Fruit fly (Drosophila melanogaster) whole organism, embryonic: ENCODE measurements around the gene Ubi-p5E.

Experiments
- Asciz ChIP-seq: fragments of 200-800 bp; sonication (Bioruptor generic); optimal IDR thresholded peaks from 2 replicates; lab custom pipeline; 2017; ENCODE audit warnings: missing biosample characterization, mild to moderate bottlenecking, missing genetic modification characterization, missing genetic modification reagents
- Atf6 ChIP-seq: fragments of 200-800 bp; sonication (Bioruptor generic); IDR thresholded peaks from 2 replicates; pipeline ENCODE4 v1.3.6; 2022; ENCODE audit warnings: missing biosample characterization, missing genetic modification characterization
- BEAF-32 ChIP-seq: fragments of 200-800 bp; sonication (Bioruptor generic); optimal IDR thresholded peaks from 3 replicates; lab custom pipeline; 2017; ENCODE audit warnings: missing biosample characterization, missing genetic modification characterization, mild to moderate bottlenecking, moderate library complexity, missing genetic modification reagents
- CG10979 ChIP-seq: fragments of 200-800 bp; sonication (Bioruptor generic); optimal IDR thresholded peaks from 2 replicates; lab custom pipeline; 2018; ENCODE audit warnings: missing biosample characterization, mild to moderate bottlenecking, missing genetic modification characterization, moderate library complexity
- CG11093 ChIP-seq: fragments of 200-800 bp; sonication (Bioruptor generic); IDR thresholded peaks from 3 replicates; pipeline ENCODE4 v1.3.6; 2022; ENCODE audit warnings: missing biosample characterization, missing genetic modification characterization
- CG11696 ChIP-seq: fragments of 200-800 bp; sonication (Bioruptor generic); IDR thresholded peaks from 2 replicates; pipeline ENCODE4 v1.3.6; 2022; ENCODE audit warnings: missing biosample characterization, missing genetic modification characterization
- CG12155 ChIP-seq: fragments of 200-800 bp; sonication (Bioruptor generic); optimal IDR thresholded peaks from 3 replicates; lab custom pipeline; 2016; ENCODE audit warnings: missing biosample characterization, missing genetic modification characterization
- CG13624 ChIP-seq: fragments of 200-800 bp; sonication (Bioruptor generic); optimal IDR thresholded peaks from 2 replicates; lab custom pipeline; 2016; ENCODE audit warnings: missing biosample characterization, missing genetic modification characterization
- CG14050 ChIP-seq: fragments of 200-800 bp; sonication (Bioruptor generic); IDR thresholded peaks from 3 replicates; pipeline ENCODE4 v1.3.6; 2022; ENCODE audit warnings: missing biosample characterization, missing genetic modification characterization
- CG14710 ChIP-seq: fragments of 200-800 bp; sonication (Bioruptor generic); optimal IDR thresholded peaks from 3 replicates; lab custom pipeline; 2019; ENCODE audit warnings: missing biosample characterization, mild to moderate bottlenecking, missing genetic modification characterization, moderate library complexity
- CG16863 ChIP-seq: fragments of 200-800 bp; sonication (Bioruptor generic); optimal IDR thresholded peaks from 3 replicates; lab custom pipeline; 2016; ENCODE audit warnings: missing biosample characterization, missing genetic modification characterization
- CG1832 ChIP-seq: fragments of 200-800 bp; sonication (Bioruptor generic); optimal IDR thresholded peaks from 2 replicates; lab custom pipeline; 2017; ENCODE audit warnings: missing biosample characterization, mild to moderate bottlenecking, missing genetic modification characterization, inconsistent platforms
- CG18764 ChIP-seq: fragments of 200-800 bp; sonication (Bioruptor generic); optimal IDR thresholded peaks from 3 replicates; lab custom pipeline; 2016; ENCODE audit warnings: missing biosample characterization, missing genetic modification characterization
- CG2678 ChIP-seq: fragments of 200-800 bp; sonication (Bioruptor generic); optimal IDR thresholded peaks from 3 replicates; lab custom pipeline; 2019; ENCODE audit warnings: missing biosample characterization, mild to moderate bottlenecking, missing genetic modification characterization, moderate library complexity
- CG3163 ChIP-seq: fragments of 200-800 bp; sonication (Bioruptor generic); optimal IDR thresholded peaks from 3 replicates; lab custom pipeline; 2016; ENCODE audit warnings: missing biosample characterization, missing genetic modification characterization
- CG3281 ChIP-seq: fragments of 200-800 bp; sonication (Bioruptor generic); optimal IDR thresholded peaks from 3 replicates; lab custom pipeline; 2017; ENCODE audit warnings: missing biosample characterization, mild to moderate bottlenecking, missing genetic modification characterization
- CG3407 ChIP-seq: fragments of 200-800 bp; sonication (Bioruptor generic); optimal IDR thresholded peaks from 2 replicates; lab custom pipeline; 2018; ENCODE audit warnings: missing biosample characterization, mild to moderate bottlenecking, missing genetic modification characterization
- CG3995 ChIP-seq: fragments of 200-800 bp; sonication (Bioruptor generic); optimal IDR thresholded peaks from 3 replicates; lab custom pipeline; 2016; ENCODE audit warnings: missing biosample characterization, missing genetic modification characterization
- CG5245 ChIP-seq: fragments of 200-800 bp; sonication (Bioruptor generic); optimal IDR thresholded peaks from 3 replicates; lab custom pipeline; 2016; ENCODE audit warnings: missing biosample characterization, missing genetic modification characterization
- CG6272 ChIP-seq: fragments of 200-800 bp; sonication (Bioruptor generic); IDR thresholded peaks from 2 replicates; pipeline ENCODE4 v1.3.6; 2022; ENCODE audit warnings: missing biosample characterization, missing genetic modification characterization
- CG6654 ChIP-seq: fragments of 200-800 bp; sonication (Bioruptor generic); optimal IDR thresholded peaks from 2 replicates; lab custom pipeline; 2017; ENCODE audit warnings: missing biosample characterization, mild to moderate bottlenecking, missing genetic modification characterization
- CG7372 ChIP-seq: fragments of 200-800 bp; sonication (Bioruptor generic); IDR thresholded peaks from 2 replicates; pipeline ENCODE4 v1.3.6; 2022; ENCODE audit warnings: missing biosample characterization, missing genetic modification characterization
- CG8388 ChIP-seq: fragments of 200-800 bp; sonication (Bioruptor generic); optimal IDR thresholded peaks from 2 replicates; lab custom pipeline; 2019; ENCODE audit warnings: missing biosample characterization, mild to moderate bottlenecking, missing genetic modification characterization, moderate library complexity
- CG9797 ChIP-seq: fragments of 200-800 bp; sonication (Bioruptor generic); optimal IDR thresholded peaks from 3 replicates; lab custom pipeline; 2018; ENCODE audit warnings: missing biosample characterization, mild to moderate bottlenecking, missing genetic modification characterization
- Elba2 ChIP-seq: fragments of 200-800 bp; sonication (Bioruptor generic); optimal IDR thresholded peaks from 3 replicates; lab custom pipeline; 2016; ENCODE audit warnings: missing biosample characterization, missing genetic modification characterization
- Gug ChIP-seq: fragments of 200-800 bp; sonication (Bioruptor generic); IDR thresholded peaks from 4 replicates; pipeline ENCODE4 v1.3.6; 2022; ENCODE audit warnings: missing biosample characterization, missing genetic modification characterization
- Vsx1 ChIP-seq: fragments of 200-800 bp; sonication (Bioruptor generic); optimal IDR thresholded peaks from 2 replicates; lab custom pipeline; 2017; ENCODE audit warnings: missing biosample characterization, mild to moderate bottlenecking, missing genetic modification characterization, missing genetic modification reagents
- ab ChIP-seq: fragments of 200-800 bp; sonication (Bioruptor generic); optimal IDR thresholded peaks from 2 replicates; lab custom pipeline; 2016; ENCODE audit warnings: missing biosample characterization, missing genetic modification characterization
- al ChIP-seq: fragments of 200-800 bp; sonication (Bioruptor generic); IDR thresholded peaks from 2 replicates; pipeline ENCODE4 v1.3.6; 2022; ENCODE audit warnings: missing biosample characterization, missing genetic modification characterization
- aop ChIP-seq: fragments of 200-800 bp; sonication (Bioruptor generic); IDR thresholded peaks from 2 replicates; pipeline ENCODE4 v1.3.6; 2022; ENCODE audit warnings: missing biosample characterization, missing genetic modification characterization
- ap ChIP-seq: fragments of 200-800 bp; sonication (Bioruptor generic); IDR thresholded peaks from 2 replicates; pipeline ENCODE4 v1.3.6; 2022; ENCODE audit warnings: missing biosample characterization, missing genetic modification characterization
- br ChIP-seq: fragments of >200 bp; optimal IDR thresholded peaks from 2 replicates; lab custom pipeline; 2017
- dati ChIP-seq: fragments of 200-800 bp; sonication (Bioruptor generic); IDR thresholded peaks from 2 replicates; pipeline ENCODE4 v1.3.6; 2022; ENCODE audit warnings: missing biosample characterization, missing genetic modification characterization
- dmrt99B ChIP-seq: fragments of 200-800 bp; sonication (Bioruptor generic); optimal IDR thresholded peaks from 2 replicates; lab custom pipeline; 2018; ENCODE audit warnings: missing biosample characterization, mild to moderate bottlenecking, missing genetic modification characterization, moderate library complexity
- fd64A ChIP-seq: fragments of 200-800 bp; sonication (Bioruptor generic); optimal IDR thresholded peaks from 3 replicates; lab custom pipeline; 2018; ENCODE audit warnings: missing biosample characterization, mild to moderate bottlenecking, missing genetic modification characterization
- gce ChIP-seq: fragments of 200-800 bp; sonication (Bioruptor generic); IDR thresholded peaks from 3 replicates; pipeline ENCODE4 v1.3.6; 2022; ENCODE audit warnings: missing biosample characterization, missing genetic modification characterization
- gt ChIP-seq: fragments of 200-800 bp; sonication (Bioruptor generic); IDR thresholded peaks from 2 replicates; pipeline ENCODE4 v1.3.6; 2022; ENCODE audit warnings: missing biosample characterization, missing genetic modification characterization
- ham ChIP-seq: fragments of 200-800 bp; sonication (Bioruptor generic); IDR thresholded peaks from 2 replicates; pipeline ENCODE4 v1.3.6; 2022; ENCODE audit warnings: missing biosample characterization, missing genetic modification characterization
- hb ChIP-seq: fragments of 200-800 bp; sonication (Bioruptor generic); IDR thresholded peaks from 3 replicates; pipeline ENCODE4 v1.3.6; 2022; ENCODE audit warnings: missing biosample characterization, missing genetic modification characterization; ENCODE audit not compliant: partially characterized antibody
- hkb ChIP-seq, 2 experiments: fragments of 200-800 bp in 1 of 2; fragments of >200 bp in 1 of 2; sonication (Bioruptor generic) in 1 of 2; IDR thresholded peaks in 1 of 2; optimal IDR thresholded peaks in 1 of 2; 2 replicates each; pipeline versions ENCODE4 v1.3.6 to Lab custom; 2017 to 2022; ENCODE audit warnings: missing biosample characterization in 1 of 2, missing genetic modification characterization in 1 of 2
- hth ChIP-seq: fragments of >200 bp; optimal IDR thresholded peaks from 2 replicates; lab custom pipeline; 2017; ENCODE audit warnings: inconsistent platforms
- inv ChIP-seq: fragments of 200-800 bp; sonication (Bioruptor generic); IDR thresholded peaks from 2 replicates; pipeline ENCODE4 v1.3.6; 2022; ENCODE audit warnings: missing biosample characterization, missing genetic modification characterization; ENCODE audit not compliant: partially characterized antibody
- klu ChIP-seq: fragments of 200-800 bp; sonication (Bioruptor generic); IDR thresholded peaks from 2 replicates; pipeline ENCODE4 v1.3.6; 2022; ENCODE audit warnings: missing biosample characterization, missing genetic modification characterization
- nerfin-1 ChIP-seq: fragments of 200-800 bp; sonication (Bioruptor generic); optimal IDR thresholded peaks from 3 replicates; lab custom pipeline; 2019; ENCODE audit warnings: missing biosample characterization, mild to moderate bottlenecking, missing genetic modification characterization, moderate library complexity
- p53 ChIP-seq: fragments of 200-800 bp; sonication (Bioruptor generic); optimal IDR thresholded peaks from 2 replicates; lab custom pipeline; 2016; ENCODE audit warnings: missing biosample characterization, missing genetic modification characterization
- pho ChIP-seq: fragments of 200-800 bp; sonication (Bioruptor generic); optimal IDR thresholded peaks from 2 replicates; lab custom pipeline; 2016; ENCODE audit warnings: missing biosample characterization, missing genetic modification characterization
- pita ChIP-seq: fragments of 200-800 bp; sonication (Bioruptor generic); optimal IDR thresholded peaks from 2 replicates; lab custom pipeline; 2017; ENCODE audit warnings: missing biosample characterization, mild to moderate bottlenecking, missing genetic modification characterization
- prd ChIP-seq, 3 experiments: fragments of >200 bp in 2 of 3; fragments of 200-800 bp in 1 of 3; sonication (Bioruptor generic) in 1 of 3; optimal IDR thresholded peaks in 2 of 3; IDR thresholded peaks in 1 of 3; 2 replicates in 2 of 3; 3 replicates in 1 of 3; pipeline versions ENCODE4 v1.3.6 to Lab custom; 2017 to 2022; ENCODE audit warnings: missing biosample characterization in 1 of 3, missing genetic modification characterization in 1 of 3
- so ChIP-seq: fragments of 200-800 bp; sonication (Bioruptor generic); IDR thresholded peaks from 3 replicates; pipeline ENCODE4 v1.3.6; 2022; ENCODE audit warnings: missing biosample characterization, missing genetic modification characterization
- tio ChIP-seq: fragments of 200-800 bp; sonication (Bioruptor generic); optimal IDR thresholded peaks from 2 replicates; lab custom pipeline; 2017; ENCODE audit warnings: missing biosample characterization, missing genetic modification characterization, inconsistent platforms
- tll ChIP-seq, 2 experiments: fragments of 200-800 bp in 1 of 2; fragments of >200 bp in 1 of 2; sonication (Bioruptor generic) in 1 of 2; optimal IDR thresholded peaks; 2 replicates each; lab custom pipeline; 2017 to 2019; ENCODE audit warnings: missing biosample characterization in 2 of 2, missing genetic modification characterization in 2 of 2, mild to moderate bottlenecking in 1 of 2, moderate library complexity in 1 of 2
- unpg ChIP-seq: fragments of 200-800 bp; sonication (Bioruptor generic); optimal IDR thresholded peaks from 3 replicates; lab custom pipeline; 2018; ENCODE audit warnings: missing biosample characterization, mild to moderate bottlenecking, missing genetic modification characterization, moderate library complexity

The Ubi-p5E gene

dm6 chrX:6311516-6311915 lies 32.1 kb upstream of the Ubi-p5E start (continued):
- no peak for TF ChIP-seq dati (GFP tag; lab: Robert Waterston, UW)
- TF ChIP-seq CG2678 (tag; lab: Kevin White, UChicago) = peak; percentile 36
- no peak for TF ChIP-seq CG18764 (GFP tag; lab: Kevin White, UChicago)
- no peak for TF ChIP-seq CG16863 (GFP tag; lab: Kevin White, UChicago)
- TF ChIP-seq CG8388 = no peak
- TF ChIP-seq unpg = peak; percentile 34
- no peak for TF ChIP-seq inv
- no peak for TF ChIP-seq CG3281 (GFP tag; lab: Kevin White, UChicago)
- TF ChIP-seq CG6654 (GFP tag; lab: Kevin White, UChicago) = no peak
- no peak for TF ChIP-seq Vsx1 (GFP tag; lab: Kevin White, UChicago)
- no peak for TF ChIP-seq CG7372 (GFP tag; lab: Robert Waterston, UW)
- no peak for TF ChIP-seq gt (GFP tag; lab: Robert Waterston, UW)
- no peak for TF ChIP-seq nerfin-1 (tag; lab: Kevin White, UChicago)
- no peak for TF ChIP-seq gce (GFP tag; lab: Robert Waterston, UW)
- TF ChIP-seq aop (GFP tag; lab: Robert Waterston, UW) = no peak
- TF ChIP-seq so (GFP tag; lab: Robert Waterston, UW) = no peak
- TF ChIP-seq CG3995 (GFP tag; lab: Kevin White, UChicago) = no peak
- TF ChIP-seq CG3407 (GFP tag; lab: Kevin White, UChicago) = no peak
- TF ChIP-seq hth (lab: Kevin White, UChicago) = no peak
- TF ChIP-seq br (lab: Kevin White, UChicago) = no peak
- peak; percentile 52 for TF ChIP-seq dmrt99B
- no peak for TF ChIP-seq CG9797 (GFP tag; lab: Kevin White, UChicago)
- no peak for TF ChIP-seq CG1832 (GFP tag; lab: Kevin White, UChicago)
- TF ChIP-seq CG11696 (GFP tag; lab: Robert Waterston, UW) = no peak
- no peak for TF ChIP-seq p53 (GFP tag; lab: Kevin White, UChicago)
- TF ChIP-seq pita (GFP tag; lab: Kevin White, UChicago) = no peak
- no peak for TF ChIP-seq prd (optimal IDR thresholded peaks at IDR 0.05; lab: Kevin White, UChicago)
- TF ChIP-seq prd (GFP tag; IDR thresholded peaks at IDR 0.05; lab: Robert Waterston, UW) = peak; percentile 26; the same call in 1 of the 3 replicates
- no peak for TF ChIP-seq fd64A
- TF ChIP-seq Atf6 (GFP tag; lab: Robert Waterston, UW) = no peak
- TF ChIP-seq al (GFP tag; lab: Robert Waterston, UW) = no peak
- no peak for TF ChIP-seq hkb (optimal IDR thresholded peaks at IDR 0.05; lab: Kevin White, UChicago)
- TF ChIP-seq hkb (GFP tag; IDR thresholded peaks at IDR 0.05; lab: Robert Waterston, UW) = 0 out of 2 replicates have a peak, but pooled peaks have one; percentile 26
- TF ChIP-seq CG11093 (GFP tag; lab: Robert Waterston, UW) = no peak
- no peak for TF ChIP-seq Asciz (GFP tag; lab: Kevin White, UChicago)
- no peak for TF ChIP-seq pho (GFP tag; lab: Kevin White, UChicago)
- TF ChIP-seq CG3163 (GFP tag; lab: Kevin White, UChicago) = no peak
- TF ChIP-seq CG6272 (GFP tag; lab: Robert Waterston, UW) = no peak
- TF ChIP-seq ham = no peak
- no peak for TF ChIP-seq ab (GFP tag; lab: Kevin White, UChicago)
- no peak for TF ChIP-seq CG14710 (tag; lab: Kevin White, UChicago)
- no peak for TF ChIP-seq tio
- no peak for TF ChIP-seq CG13624 (GFP tag; lab: Kevin White, UChicago)
- no peak for TF ChIP-seq ap (GFP tag; lab: Robert Waterston, UW)
- no peak for TF ChIP-seq CG14050 (GFP tag; lab: Robert Waterston, UW)
- TF ChIP-seq BEAF-32 (GFP tag; lab: Kevin White, UChicago) = no peak
- TF ChIP-seq klu = no peak
- no peak for TF ChIP-seq CG10979
- no peak for TF ChIP-seq CG12155
- TF ChIP-seq CG5245 = no peak
- TF ChIP-seq Gug (GFP tag; lab: Robert Waterston, UW) = no peak
- TF ChIP-seq tll (GFP tag; optimal IDR thresholded peaks at IDR 0.05; lab: Kevin White, UChicago) = no peak
- no peak for TF ChIP-seq hb (GFP tag; lab: Robert Waterston, UW)
- no peak for TF ChIP-seq Elba2 (GFP tag; lab: Kevin White, UChicago)
